Worm (Caenorhabditis elegans) whole organism, L2 larva: ENCODE measurements around the gene nas-19.
A peak's percentile ranks its signal among the peaks of the same experiment; 100 is the strongest.

Experiments
- C34F6.9 ChIP-seq: fragments of 150-350 bp; optimal IDR thresholded peaks from 2 replicates; lab custom pipeline; 2014; ENCODE audit warnings: missing biosample characterization, missing genetic modification characterization
- F13H6.1 ChIP-seq: sonication (generic microtip); optimal IDR thresholded peaks from 2 replicates; lab custom pipeline; 2016; ENCODE audit warnings: missing genetic modification characterization, missing compliant biosample characterization
- R02D3.7 ChIP-seq: fragments of 150-350 bp; optimal IDR thresholded peaks from 2 replicates; lab custom pipeline; 2014; ENCODE audit warnings: missing biosample characterization, missing genetic modification characterization
- Y55F3AM.14 ChIP-seq: fragments of 200-800 bp; sonication (Bioruptor generic); optimal IDR thresholded peaks from 2 replicates; lab custom pipeline; 2018; ENCODE audit warnings: mild to moderate bottlenecking, missing genetic modification characterization, missing compliant biosample characterization
- ZK546.5 ChIP-seq: sonication (generic microtip); optimal IDR thresholded peaks from 2 replicates; lab custom pipeline; 2017; ENCODE audit warnings: missing biosample characterization, missing genetic modification characterization
- alr-1 ChIP-seq: fragments of 150-350 bp; optimal IDR thresholded peaks from 2 replicates; lab custom pipeline; 2014; ENCODE audit warnings: missing biosample characterization, missing genetic modification characterization
- aly-2 ChIP-seq: fragments of 150-350 bp; optimal IDR thresholded peaks from 2 replicates; lab custom pipeline; 2014; ENCODE audit warnings: missing biosample characterization, missing genetic modification characterization
- ama-1 ChIP-seq: fragments of 150-350 bp; optimal IDR thresholded peaks from 2 replicates; lab custom pipeline; 2018; ENCODE audit warnings: inconsistent platforms
- blmp-1 ChIP-seq: sonication (generic microtip); optimal IDR thresholded peaks from 2 replicates; lab custom pipeline; 2017; ENCODE audit warnings: missing genetic modification characterization, mild to moderate bottlenecking, missing compliant biosample characterization, antibody characterized with exemption, moderate library complexity; ENCODE audit not compliant: insufficient read depth
- ceh-16 ChIP-seq: fragments of 150-350 bp; optimal IDR thresholded peaks from 2 replicates; lab custom pipeline; 2014; ENCODE audit warnings: missing biosample characterization, missing genetic modification characterization
- ceh-82 ChIP-seq: fragments of 150-350 bp; optimal IDR thresholded peaks from 2 replicates; lab custom pipeline; 2014; ENCODE audit warnings: missing biosample characterization, missing genetic modification characterization
- crh-2 ChIP-seq: sonication (generic microtip); optimal IDR thresholded peaks from 2 replicates; lab custom pipeline; 2017; ENCODE audit warnings: missing biosample characterization, missing genetic modification characterization
- dmd-4 ChIP-seq: sonication (generic microtip); optimal IDR thresholded peaks from 2 replicates; lab custom pipeline; 2017; ENCODE audit warnings: missing biosample characterization, missing genetic modification characterization
- egl-27 ChIP-seq: sonication (generic microtip); optimal IDR thresholded peaks from 3 replicates; lab custom pipeline; 2017; ENCODE audit warnings: missing biosample characterization, missing genetic modification reagents, missing genetic modification characterization
- elt-1 ChIP-seq: fragments of 150-350 bp; optimal IDR thresholded peaks from 2 replicates; lab custom pipeline; 2014; ENCODE audit warnings: missing biosample characterization, missing genetic modification characterization
- fos-1 ChIP-seq: fragments of 150-350 bp; optimal IDR thresholded peaks from 2 replicates; lab custom pipeline; 2014; ENCODE audit warnings: missing biosample characterization, missing genetic modification characterization
- gmeb-1 ChIP-seq: fragments of 150-350 bp; optimal IDR thresholded peaks from 2 replicates; lab custom pipeline; 2014; ENCODE audit warnings: missing biosample characterization, missing genetic modification characterization
- lin-11 ChIP-seq: fragments of 150-350 bp; sonication (generic microtip); optimal IDR thresholded peaks from 2 replicates; lab custom pipeline; 2014; ENCODE audit warnings: missing biosample characterization, missing genetic modification characterization, inconsistent platforms, mixed read lengths
- lin-13 ChIP-seq: fragments of 150-350 bp; optimal IDR thresholded peaks from 2 replicates; lab custom pipeline; 2014; ENCODE audit warnings: missing biosample characterization, missing genetic modification reagents, missing genetic modification characterization
- lin-39 ChIP-seq: fragments of 150-350 bp; optimal IDR thresholded peaks from 2 replicates; lab custom pipeline; 2014; ENCODE audit warnings: missing biosample characterization, missing genetic modification reagents, missing genetic modification characterization
- lsy-2 ChIP-seq, 2 experiments: fragments of 150-350 bp in 1 of 2; sonication (generic microtip) in 1 of 2; optimal IDR thresholded peaks; 2 replicates each; lab custom pipeline; 2014 to 2017; ENCODE audit warnings: missing biosample characterization in 2 of 2, missing genetic modification characterization in 2 of 2
- mab-5 ChIP-seq: fragments of 150-350 bp; optimal IDR thresholded peaks from 2 replicates; lab custom pipeline; 2014; ENCODE audit warnings: missing biosample characterization, missing genetic modification characterization
- mdl-1 ChIP-seq, 2 experiments: fragments of 150-350 bp in 1 of 2; sonication (generic microtip) in 1 of 2; optimal IDR thresholded peaks; 2 replicates each; lab custom pipeline; 2017; ENCODE audit warnings: missing biosample characterization in 2 of 2, missing genetic modification characterization in 2 of 2
- nhr-11 ChIP-seq: fragments of 150-350 bp; optimal IDR thresholded peaks from 2 replicates; lab custom pipeline; 2014; ENCODE audit warnings: missing biosample characterization, missing genetic modification characterization
- nhr-12 ChIP-seq: fragments of 150-350 bp; optimal IDR thresholded peaks from 2 replicates; lab custom pipeline; 2014; ENCODE audit warnings: missing biosample characterization, missing genetic modification characterization
- nhr-129 ChIP-seq: fragments of 150-350 bp; optimal IDR thresholded peaks from 2 replicates; lab custom pipeline; 2014; ENCODE audit warnings: missing biosample characterization, missing genetic modification characterization
- nhr-23 ChIP-seq: fragments of 150-350 bp; optimal IDR thresholded peaks from 2 replicates; lab custom pipeline; 2014; ENCODE audit warnings: missing biosample characterization, missing genetic modification reagents, missing genetic modification characterization
- nhr-237 ChIP-seq: fragments of 150-350 bp; optimal IDR thresholded peaks from 2 replicates; lab custom pipeline; 2014; ENCODE audit warnings: missing biosample characterization, missing genetic modification characterization
- nhr-25 ChIP-seq: fragments of 150-350 bp; sonication (generic microtip); optimal IDR thresholded peaks from 3 replicates; lab custom pipeline; 2014; ENCODE audit warnings: missing biosample characterization, missing genetic modification characterization
- nhr-6 ChIP-seq: fragments of 150-350 bp; optimal IDR thresholded peaks from 2 replicates; lab custom pipeline; 2014; ENCODE audit warnings: missing biosample characterization, missing genetic modification characterization
- peb-1 ChIP-seq: fragments of 150-350 bp; optimal IDR thresholded peaks from 2 replicates; lab custom pipeline; 2014; ENCODE audit warnings: missing biosample characterization, missing genetic modification characterization
- sem-4 ChIP-seq: fragments of 150-350 bp; optimal IDR thresholded peaks from 2 replicates; lab custom pipeline; 2014; ENCODE audit warnings: missing biosample characterization, missing genetic modification reagents, missing genetic modification characterization
- skn-1 ChIP-seq: sonication (generic microtip); optimal IDR thresholded peaks from 2 replicates; lab custom pipeline; 2017; ENCODE audit warnings: missing biosample characterization, missing genetic modification characterization
- sma-3 ChIP-seq: sonication (generic microtip); optimal IDR thresholded peaks from 2 replicates; lab custom pipeline; 2016; ENCODE audit warnings: missing genetic modification reagents, missing genetic modification characterization, missing compliant biosample characterization
- sma-9 ChIP-seq, 2 experiments: fragments of 150-350 bp in 1 of 2; sonication (generic microtip) in 1 of 2; optimal IDR thresholded peaks; 2 replicates each; lab custom pipeline; 2014 to 2016; ENCODE audit warnings: missing genetic modification characterization in 2 of 2, mild to moderate bottlenecking in 1 of 2, missing biosample characterization in 1 of 2, missing compliant biosample characterization in 1 of 2, missing genetic modification reagents in 1 of 2, moderate library complexity in 1 of 2
- unc-39 ChIP-seq: fragments of 150-350 bp; optimal IDR thresholded peaks from 2 replicates; lab custom pipeline; 2014; ENCODE audit warnings: missing biosample characterization, missing genetic modification characterization
- unc-55 ChIP-seq: fragments of 150-350 bp; sonication (generic microtip); optimal IDR thresholded peaks from 3 replicates; lab custom pipeline; 2014; ENCODE audit warnings: missing biosample characterization, missing genetic modification reagents, missing genetic modification characterization
- unc-62 ChIP-seq: fragments of 150-350 bp; optimal IDR thresholded peaks from 2 replicates; lab custom pipeline; 2014; ENCODE audit warnings: missing biosample characterization, missing genetic modification reagents, missing genetic modification characterization
- zag-1 ChIP-seq: fragments of 150-350 bp; optimal IDR thresholded peaks from 2 replicates; lab custom pipeline; 2014; ENCODE audit warnings: missing biosample characterization, missing genetic modification characterization
- ztf-11 ChIP-seq: sonication (generic microtip); optimal IDR thresholded peaks from 2 replicates; lab custom pipeline; 2017; ENCODE audit warnings: missing biosample characterization, missing genetic modification characterization
- ztf-4 ChIP-seq: fragments of 150-350 bp; optimal IDR thresholded peaks from 2 replicates; lab custom pipeline; 2014; ENCODE audit warnings: missing biosample characterization, missing genetic modification characterization

nas-19 gene

DNA sequence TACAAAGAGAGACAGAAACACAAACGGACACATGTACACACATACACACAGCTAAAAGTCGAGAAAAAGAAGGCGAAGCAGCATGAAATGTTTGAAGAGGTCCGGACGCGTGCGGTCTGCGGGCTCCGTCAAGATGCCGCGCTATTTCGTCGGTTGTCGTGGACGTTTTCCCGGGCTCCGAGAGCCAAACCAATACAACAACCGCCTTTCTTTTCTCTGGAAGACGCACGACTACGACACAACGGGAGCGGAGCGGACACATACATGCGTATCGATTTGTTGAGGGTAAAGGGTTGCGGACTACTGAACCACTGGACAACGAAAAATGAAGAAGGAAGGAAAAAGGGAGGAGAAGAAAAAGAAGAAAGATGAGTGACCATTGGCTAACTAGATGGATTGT lies 42.9 kb upstream of the nas-19 start:
- TF ChIP-seq R02D3.7 (tag; lab: Kevin White, UChicago) (no peak), unc-62 (GFP tag; lab: Kevin White, UChicago) (no peak), nhr-237 (tag; lab: Kevin White, UChicago) (no peak), blmp-1 (tag; lab: Kevin White, UChicago) (no peak), mdl-1 (tag; optimal IDR thresholded peaks at IDR 0.05; lab: Kevin White, UChicago) (peak in 1 of 2 experiments; percentile 29), nhr-25 (no peak), Y55F3AM.14 (GFP tag; lab: Kevin White, UChicago) (no peak), lsy-2 (tag; optimal IDR thresholded peaks at IDR 0.05; lab: Kevin White, UChicago) (peak in 1 of 2 experiments; percentile 5), unc-55 (peak; percentile 61), nhr-129 (no peak), ztf-11 (tag; lab: Kevin White, UChicago) (no peak), nhr-6 (tag; lab: Kevin White, UChicago) (no peak), aly-2 (tag; lab: Kevin White, UChicago) (no peak), ama-1 (no peak), C34F6.9 (tag; lab: Kevin White, UChicago) (peak; percentile 43), ceh-16 (tag; lab: Kevin White, UChicago) (no peak), fos-1 (no peak), sem-4 (tag; lab: Kevin White, UChicago) (peak; percentile 23), mab-5 (peak; percentile 14), ztf-4 (no peak), dmd-4 (no peak), lin-13 (peak; percentile 22), zag-1 (tag; lab: Kevin White, UChicago) (peak; percentile 58), F13H6.1 (tag; lab: Kevin White, UChicago) (peak; percentile 75), ZK546.5 (tag; lab: Kevin White, UChicago) (no peak), nhr-11 (tag; lab: Kevin White, UChicago) (no peak), elt-1 (tag; lab: Kevin White, UChicago) (no peak), nhr-23 (tag; lab: Kevin White, UChicago) (no peak), alr-1 (tag; lab: Kevin White, UChicago) (no peak), nhr-12 (tag; lab: Kevin White, UChicago) (no peak), sma-9 (GFP tag; optimal IDR thresholded peaks at IDR 0.05; lab: Kevin White, UChicago) (peak; percentile 14), sma-9 (tag; optimal IDR thresholded peaks at IDR 0.05; lab: Kevin White, UChicago) (no peak), crh-2 (tag; lab: Kevin White, UChicago) (no peak), peb-1 (tag; lab: Kevin White, UChicago) (no peak), sma-3 (GFP tag; lab: Kevin White, UChicago) (no peak), ceh-82 (no peak), lin-39 (tag; lab: Kevin White, UChicago) (no peak)

DNA sequence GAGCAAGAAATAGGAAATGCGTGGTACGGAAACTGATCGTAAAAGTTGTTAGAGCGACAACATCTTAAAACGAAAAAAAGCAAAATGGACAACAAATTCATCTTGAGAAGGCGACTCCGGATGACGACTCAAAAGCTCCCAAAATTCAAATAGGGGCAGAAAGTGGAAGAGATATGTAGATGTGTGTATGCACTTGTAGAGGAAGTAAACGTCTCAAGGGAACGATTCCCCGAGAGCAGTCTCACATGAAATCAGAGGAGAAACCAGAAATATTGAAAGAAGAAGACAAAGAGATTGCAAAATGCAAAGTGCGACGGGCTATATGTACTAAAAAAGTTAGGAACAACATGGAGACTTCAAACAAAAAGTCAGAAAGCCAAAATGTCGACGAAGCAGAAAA lies 41.0 kb upstream of the nas-19 start, which contains the start of gene F57B7.2:
Gene F57B7.2 (minus strand): TSS at position 101 of the 400 bp plus-strand sequence.
- TF ChIP-seq C34F6.9 (tag; lab: Kevin White, UChicago) (no peak), alr-1 (tag; lab: Kevin White, UChicago) (no peak), egl-27 (tag; lab: Kevin White, UChicago) (no peak), lin-39 (tag; lab: Kevin White, UChicago) (no peak), peb-1 (tag; lab: Kevin White, UChicago) (no peak), mab-5 (peak; percentile 2), ceh-82 (no peak), sma-9 (GFP tag; optimal IDR thresholded peaks at IDR 0.05; lab: Kevin White, UChicago) (peak; percentile 7), sma-9 (tag; optimal IDR thresholded peaks at IDR 0.05; lab: Kevin White, UChicago) (no peak), lsy-2 (tag; optimal IDR thresholded peaks at IDR 0.05; lab: Kevin White, UChicago) (no peak)

DNA sequence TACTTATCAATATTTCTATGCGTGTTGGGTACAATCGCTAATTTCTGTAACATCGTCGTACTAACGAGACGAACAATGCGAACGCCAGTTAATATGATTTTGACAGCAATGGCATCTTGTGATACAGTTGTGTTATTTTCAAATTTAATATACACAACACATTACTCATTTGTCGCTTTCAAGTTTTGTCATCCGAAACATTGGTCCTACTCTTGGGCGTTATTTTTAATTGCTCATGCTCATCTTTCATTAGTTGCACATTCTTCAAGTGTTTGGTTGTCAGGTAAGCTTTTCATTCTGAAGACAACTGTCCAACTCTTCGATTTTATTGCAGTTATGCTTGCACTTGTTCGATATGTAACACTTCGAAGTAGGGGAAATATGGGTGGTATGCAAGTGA lies 36.7 kb upstream of the nas-19 start:
- TF ChIP-seq aly-2 (tag; lab: Kevin White, UChicago) (no peak), unc-39 (tag; lab: Kevin White, UChicago) (no peak), Y55F3AM.14 (GFP tag; lab: Kevin White, UChicago) (no peak), lsy-2 (tag; optimal IDR thresholded peaks at IDR 0.05; lab: Kevin White, UChicago) (no peak), fos-1 (no peak), lin-11 (tag; lab: Kevin White, UChicago) (no peak), gmeb-1 (tag; lab: Kevin White, UChicago) (no peak), unc-55 (no peak), skn-1 (no peak), nhr-6 (tag; lab: Kevin White, UChicago) (no peak), nhr-12 (tag; lab: Kevin White, UChicago) (no peak), F13H6.1 (tag; lab: Kevin White, UChicago) (no peak), nhr-237 (tag; lab: Kevin White, UChicago) (no peak), dmd-4 (no peak), ZK546.5 (tag; lab: Kevin White, UChicago) (no peak), blmp-1 (tag; lab: Kevin White, UChicago) (no peak), nhr-25 (no peak)
